Fruit fly (Drosophila melanogaster) whole organism, wandering third instar larva: ENCODE data around the gene CG15549.

Source experiments
- CrebA ChIP-seq: fragments of 200-800 bp; sonication (Bioruptor generic); optimal IDR thresholded peaks from 2 replicates; lab custom pipeline; 2016; ENCODE audit warnings: missing biosample characterization, mild to moderate bottlenecking, missing genetic modification characterization, borderline replicate concordance
- HLH106 ChIP-seq: fragments of 200-800 bp; optimal IDR thresholded peaks from 3 replicates; lab custom pipeline; 2019; ENCODE audit warnings: missing biosample characterization, mild to moderate bottlenecking, missing genetic modification characterization, moderate library complexity
- h ChIP-seq: fragments of 200-800 bp; sonication (Bioruptor generic); optimal IDR thresholded peaks from 3 replicates; lab custom pipeline; 2016; ENCODE audit warnings: missing biosample characterization, mild to moderate bottlenecking, missing genetic modification characterization

- TF ChIP-seq HLH106 (tag; lab: Kevin White, UChicago): no peak
- no peak for TF ChIP-seq CrebA (GFP tag; lab: Kevin White, UChicago)
- TF ChIP-seq h (GFP tag; lab: Kevin White, UChicago): no peak
Measured at dm6 chr3R:30903994-30904393, 32.3 kb downstream of the CG15549 start.
